2 fruit fly cellular contexts compared by ENCODE assay signal in the genomic region with DNA sequence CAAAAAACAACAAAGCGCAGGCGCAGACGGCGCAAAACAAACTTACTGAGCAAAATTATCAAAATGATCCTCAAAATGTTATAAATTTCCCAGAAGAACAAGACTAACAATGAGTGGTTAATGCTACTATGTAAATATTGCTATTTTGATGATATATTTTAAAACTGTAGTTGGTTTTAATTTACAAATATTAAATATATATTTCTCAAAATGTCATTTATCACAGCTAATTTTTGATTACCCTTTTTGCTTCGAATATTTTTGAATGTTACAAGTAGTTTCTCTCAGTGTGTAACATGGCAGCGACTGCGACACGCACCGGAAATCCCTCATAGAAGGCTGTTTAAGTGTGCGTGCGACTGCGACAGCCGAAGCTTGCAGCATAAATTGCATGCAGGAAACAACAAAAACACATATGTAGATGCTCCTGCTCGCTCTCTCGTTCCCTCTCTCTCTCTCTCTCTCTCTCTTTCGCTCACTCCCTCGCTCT.
TF ChIP-seq lines count a peak whose summit lies in the region.

No protein-coding gene starts in this region.

TF ChIP-seq in whole organism, embryonic, 481 proteins besides CTCF, POLR2A, EP300 and RAD21 (continued from another document and continues in another):
- TF ChIP-seq Dfd (GFP tag; optimal IDR thresholded peaks at IDR 0.05; lab: Kevin White, UChicago) (no peak), CG8478 (optimal IDR thresholded peaks at IDR 0.05; lab: Kevin White, UChicago) (no peak), CG1024 (GFP tag; IDR thresholded peaks at IDR 0.05; lab: Robert Waterston, UW) (no peak), MBD-R2 (GFP tag; IDR thresholded peaks at IDR 0.05; lab: Robert Waterston, UW) (no peak), da (GFP tag; optimal IDR thresholded peaks at IDR 0.05; lab: Kevin White, UChicago) (no peak), CG13894 (tag; optimal IDR thresholded peaks at IDR 0.05; lab: Kevin White, UChicago) (no peak), CG4328 (GFP tag; optimal IDR thresholded peaks at IDR 0.05; lab: Kevin White, UChicago) (no peak), pan (optimal IDR thresholded peaks at IDR 0.05; lab: Kevin White, UChicago) (no peak), pan (GFP tag; optimal IDR thresholded peaks at IDR 0.05 in 1 of 2, IDR thresholded peaks at IDR 0.05 in 1 of 2) (peak in 1 of 2 experiments; percentile 37), ab (GFP tag; optimal IDR thresholded peaks at IDR 0.05; lab: Kevin White, UChicago) (no peak), run (tag; optimal IDR thresholded peaks at IDR 0.05; lab: Kevin White, UChicago) (no peak), Side (GFP tag; optimal IDR thresholded peaks at IDR 0.05; lab: Kevin White, UChicago) (no peak), CG8388 (GFP tag; optimal IDR thresholded peaks at IDR 0.05; lab: Kevin White, UChicago) (peak; percentile 37), repo (GFP tag; optimal IDR thresholded peaks at IDR 0.05; lab: Kevin White, UChicago) (no peak), CG4854 (GFP tag; optimal IDR thresholded peaks at IDR 0.05; lab: Kevin White, UChicago) (no peak), CG12659 (GFP tag; optimal IDR thresholded peaks at IDR 0.05; lab: Kevin White, UChicago) (peak; percentile 5), az2 (GFP tag; optimal IDR thresholded peaks at IDR 0.05; lab: Kevin White, UChicago) (peak; percentile 33), CG12769 (tag; optimal IDR thresholded peaks at IDR 0.05; lab: Kevin White, UChicago) (no peak), CG14860 (GFP tag; IDR thresholded peaks at IDR 0.05; lab: Robert Waterston, UW; ENCODE audit: partially characterized antibody) (no peak), Nf-YA (GFP tag; IDR thresholded peaks at IDR 0.05; lab: Robert Waterston, UW) (no peak), vnd (GFP tag; IDR thresholded peaks at IDR 0.05; lab: Robert Waterston, UW; ENCODE audit: partially characterized antibody) (no peak), CG12942 (GFP tag; optimal IDR thresholded peaks at IDR 0.05; lab: Kevin White, UChicago) (no peak), CG1832 (GFP tag; optimal IDR thresholded peaks at IDR 0.05; lab: Kevin White, UChicago) (peak; percentile 51), Opbp (GFP tag; IDR thresholded peaks at IDR 0.05; lab: Robert Waterston, UW; ENCODE audit: partially characterized antibody) (no peak), CHES-1-like (GFP tag; optimal IDR thresholded peaks at IDR 0.05; lab: Kevin White, UChicago) (no peak), Fer2 (tag; optimal IDR thresholded peaks at IDR 0.05; lab: Kevin White, UChicago) (no peak), Ssrp (tag; optimal IDR thresholded peaks at IDR 0.05; lab: Kevin White, UChicago) (peak; percentile 44), CG14965 (GFP tag; optimal IDR thresholded peaks at IDR 0.05; lab: Kevin White, UChicago; ENCODE audit: borderline replicate concordance) (no peak), Awh (GFP tag; IDR thresholded peaks at IDR 0.05; lab: Robert Waterston, UW) (no peak), CG3838 (GFP tag; optimal IDR thresholded peaks at IDR 0.05; lab: Kevin White, UChicago) (no peak), ase (GFP tag; IDR thresholded peaks at IDR 0.05; lab: Robert Waterston, UW) (no peak), twi (tag; optimal IDR thresholded peaks at IDR 0.05; lab: Kevin White, UChicago) (peak; percentile 70), CG2875 (GFP tag; optimal IDR thresholded peaks at IDR 0.05; lab: Kevin White, UChicago) (peak; percentile 1), disco-r (GFP tag; optimal IDR thresholded peaks at IDR 0.05; lab: Kevin White, UChicago) (no peak), org-1 (GFP tag; optimal IDR thresholded peaks at IDR 0.05; lab: Kevin White, UChicago) (no peak), Sin3A (optimal IDR thresholded peaks at IDR 0.05; lab: Kevin White, UChicago) (no peak), CG7839 (tag; optimal IDR thresholded peaks at IDR 0.05; lab: Kevin White, UChicago) (peak; percentile 49), H15 (GFP tag; IDR thresholded peaks at IDR 0.05; lab: Robert Waterston, UW) (0 out of 3 replicates have a peak, but pooled peaks have one; percentile 7), CG5953 (GFP tag; IDR thresholded peaks at IDR 0.05; lab: Robert Waterston, UW) (no peak), CG4282 (GFP tag; optimal IDR thresholded peaks at IDR 0.05; lab: Kevin White, UChicago) (no peak), amos (GFP tag; IDR thresholded peaks at IDR 0.05; lab: Robert Waterston, UW; ENCODE audit: partially characterized antibody) (no peak), salm (tag; optimal IDR thresholded peaks at IDR 0.05; lab: Kevin White, UChicago) (no peak), jing (GFP tag; optimal IDR thresholded peaks at IDR 0.05; lab: Kevin White, UChicago) (no peak), fd3F (GFP tag; optimal IDR thresholded peaks at IDR 0.05; lab: Kevin White, UChicago) (no peak), grau (tag; optimal IDR thresholded peaks at IDR 0.05; lab: Kevin White, UChicago) (peak; percentile 37), Mad (GFP tag; optimal IDR thresholded peaks at IDR 0.05; lab: Kevin White, UChicago) (no peak), fu2 (GFP tag; optimal IDR thresholded peaks at IDR 0.05; lab: Kevin White, UChicago) (no peak), bab2 (GFP tag; optimal IDR thresholded peaks at IDR 0.05; lab: Kevin White, UChicago) (no peak), mirr (GFP tag; optimal IDR thresholded peaks at IDR 0.05; lab: Kevin White, UChicago) (no peak), CG10462 (GFP tag; optimal IDR thresholded peaks at IDR 0.05; lab: Kevin White, UChicago) (no peak), CG14050 (GFP tag; IDR thresholded peaks at IDR 0.05; lab: Robert Waterston, UW) (no peak), cato (GFP tag; optimal IDR thresholded peaks at IDR 0.05; lab: Kevin White, UChicago; ENCODE audit: borderline replicate concordance) (no peak), Vsx1 (GFP tag; optimal IDR thresholded peaks at IDR 0.05; lab: Kevin White, UChicago) (no peak), CG11085 (GFP tag; IDR thresholded peaks at IDR 0.05; lab: Robert Waterston, UW) (no peak), CG8089 (GFP tag; optimal IDR thresholded peaks at IDR 0.05; lab: Kevin White, UChicago) (no peak), aop (GFP tag; IDR thresholded peaks at IDR 0.05; lab: Robert Waterston, UW) (no peak), E2f2 (GFP tag; IDR thresholded peaks at IDR 0.05; lab: Robert Waterston, UW) (0 out of 2 replicates have a peak, but pooled peaks have one; percentile 11), cwo (GFP tag; optimal IDR thresholded peaks at IDR 0.05; lab: Kevin White, UChicago) (no peak), HmgD (GFP tag; optimal IDR thresholded peaks at IDR 0.05; lab: Kevin White, UChicago) (no peak), CG11247 (GFP tag; IDR thresholded peaks at IDR 0.05; lab: Robert Waterston, UW) (no peak), tio (GFP tag; optimal IDR thresholded peaks at IDR 0.05; lab: Kevin White, UChicago) (peak; percentile 19), Stat92E (GFP tag; optimal IDR thresholded peaks at IDR 0.05; lab: Kevin White, UChicago) (no peak), CG7556 (GFP tag; optimal IDR thresholded peaks at IDR 0.05; lab: Kevin White, UChicago) (peak; percentile 45), Hr39 (optimal IDR thresholded peaks at IDR 0.05; lab: Kevin White, UChicago) (no peak), dmrt99B (tag; optimal IDR thresholded peaks at IDR 0.05; lab: Kevin White, UChicago) (peak; percentile 49)

TF ChIP-seq in whole organism, prepupa, 60 proteins besides CTCF, POLR2A, EP300 and RAD21 (continued from another document):
- TF ChIP-seq spab (GFP tag; optimal IDR thresholded peaks at IDR 0.05; lab: Kevin White, UChicago) (peak; percentile 48), Sox102F (GFP tag; optimal IDR thresholded peaks at IDR 0.05; lab: Kevin White, UChicago) (no peak), CG8119 (GFP tag; IDR thresholded peaks at IDR 0.05; lab: Robert Waterston, UW) (peak; percentile 55; the same call in 1 of the 3 replicates), CG11762 (GFP tag; optimal IDR thresholded peaks at IDR 0.05; lab: Kevin White, UChicago; ENCODE audit: insufficient read depth) (peak; percentile 35), CG6276 (GFP tag; optimal IDR thresholded peaks at IDR 0.05; lab: Kevin White, UChicago) (peak; percentile 13), Hr38 (GFP tag; optimal IDR thresholded peaks at IDR 0.05; lab: Kevin White, UChicago) (no peak), vri (GFP tag; optimal IDR thresholded peaks at IDR 0.05; lab: Kevin White, UChicago) (no peak), CG10631 (GFP tag; optimal IDR thresholded peaks at IDR 0.05; lab: Kevin White, UChicago) (peak; percentile 55), CG10669 (GFP tag; optimal IDR thresholded peaks at IDR 0.05; lab: Kevin White, UChicago) (peak; percentile 54), salr (GFP tag; optimal IDR thresholded peaks at IDR 0.05; lab: Kevin White, UChicago) (peak in 1 of 2 experiments; percentile 21), CG11294 (GFP tag; IDR thresholded peaks at IDR 0.05; lab: Robert Waterston, UW) (no peak), CG8319 (GFP tag; optimal IDR thresholded peaks at IDR 0.05; lab: Kevin White, UChicago) (no peak), Lpt (GFP tag; optimal IDR thresholded peaks at IDR 0.05; lab: Kevin White, UChicago) (no peak), CG1621 (tag; optimal IDR thresholded peaks at IDR 0.05; lab: Kevin White, UChicago) (peak; percentile 35), CG6163 (GFP tag; IDR thresholded peaks at IDR 0.05; lab: Robert Waterston, UW) (0 out of 3 replicates have a peak, but pooled peaks have one; percentile 21), CG6854 (GFP tag; optimal IDR thresholded peaks at IDR 0.05; lab: Kevin White, UChicago) (no peak), CG4318 (GFP tag; optimal IDR thresholded peaks at IDR 0.05; lab: Kevin White, UChicago) (no peak), Sox15 (GFP tag; optimal IDR thresholded peaks at IDR 0.05; lab: Kevin White, UChicago) (no peak), Smox (GFP tag; optimal IDR thresholded peaks at IDR 0.05; lab: Kevin White, UChicago) (no peak), Blimp-1 (GFP tag; optimal IDR thresholded peaks at IDR 0.05; lab: Kevin White, UChicago) (no peak), net (GFP tag; optimal IDR thresholded peaks at IDR 0.05; lab: Kevin White, UChicago) (no peak), CG34406 (GFP tag; optimal IDR thresholded peaks at IDR 0.05; lab: Kevin White, UChicago) (peak; percentile 45), topi (GFP tag; optimal IDR thresholded peaks at IDR 0.05; lab: Kevin White, UChicago) (peak; percentile 8), Eip93F (GFP tag; optimal IDR thresholded peaks at IDR 0.05; lab: Kevin White, UChicago) (no peak), CG32006 (GFP tag; optimal IDR thresholded peaks at IDR 0.05; lab: Kevin White, UChicago) (peak; percentile 58), cyc (GFP tag; optimal IDR thresholded peaks at IDR 0.05; lab: Kevin White, UChicago) (no peak), Eip75B (GFP tag; optimal IDR thresholded peaks at IDR 0.05; lab: Kevin White, UChicago) (peak; percentile 25), CG6792 (GFP tag; optimal IDR thresholded peaks at IDR 0.05; lab: Kevin White, UChicago) (peak; percentile 34), acj6 (GFP tag; optimal IDR thresholded peaks at IDR 0.05; lab: Kevin White, UChicago) (peak; percentile 42), eg (GFP tag; IDR thresholded peaks at IDR 0.05; lab: Robert Waterston, UW) (peak; percentile 66), Met (GFP tag; optimal IDR thresholded peaks at IDR 0.05; lab: Kevin White, UChicago) (no peak), Sox14 (GFP tag; optimal IDR thresholded peaks at IDR 0.05; lab: Kevin White, UChicago) (no peak), CG31627 (GFP tag; optimal IDR thresholded peaks at IDR 0.05; lab: Kevin White, UChicago) (no peak), fkh (GFP tag; optimal IDR thresholded peaks at IDR 0.05; lab: Kevin White, UChicago) (no peak), CG3032 (tag; optimal IDR thresholded peaks at IDR 0.05; lab: Kevin White, UChicago) (peak; percentile 66), OdsH (GFP tag; optimal IDR thresholded peaks at IDR 0.05; lab: Kevin White, UChicago) (peak; percentile 36), fd85E (GFP tag; optimal IDR thresholded peaks at IDR 0.05; lab: Kevin White, UChicago) (no peak), achi (GFP tag; optimal IDR thresholded peaks at IDR 0.05; lab: Kevin White, UChicago) (peak; percentile 44)
